Worm (Caenorhabditis elegans): ENCODE data around the gene cyp-32B1.
A peak's percentile ranks its signal among the peaks of the same experiment; 100 is the strongest.

Gene cyp-32B1

ce11 chrV:2225130-2225529 lies 23.9 kb upstream of the cyp-32B1 start, which contains the start of gene nhr-103:
Gene nhr-103 (plus strand): TSS chrV:2225430.
- TF ChIP-seq ceh-28 (tag; optimal IDR thresholded peaks at IDR 0.05) (no peak), elt-2 (tag; optimal IDR thresholded peaks at IDR 0.05) (no peak), lin-15B (tag; optimal IDR thresholded peaks at IDR 0.05) (no peak), eor-1 (tag; optimal IDR thresholded peaks at IDR 0.05) (no peak), ama-1 (optimal IDR thresholded peaks at IDR 0.05) (no peak), tbx-2 (tag; optimal IDR thresholded peaks at IDR 0.05) (no peak), lin-39 (tag; optimal IDR thresholded peaks at IDR 0.05) (no peak), ztf-4 (tag; optimal IDR thresholded peaks at IDR 0.05) (no peak), fos-1 (tag; optimal IDR thresholded peaks at IDR 0.05) (no peak), skn-1 (tag; optimal IDR thresholded peaks at IDR 0.05) (no peak), fkh-2 (tag; optimal IDR thresholded peaks at IDR 0.05) (no peak), nfya-1 (tag; optimal IDR thresholded peaks at IDR 0.05; ENCODE audit: insufficient read depth) (no peak)

- TF ChIP-seq nhr-12 (tag; optimal IDR thresholded peaks at IDR 0.05) = no peak
These were observed 20.5 kb upstream of the cyp-32B1 start, which contains the start of gene nhr-128 for ce11 chrV:2221764-2222163. Gene nhr-128 (plus strand): TSS chrV:2222064.

ce11 chrV:2218803-2219202 lies 17.6 kb upstream of the cyp-32B1 start, which contains the start of gene nhr-56:
Gene nhr-56 (plus strand): TSS chrV:2219004.
- peak; percentile 98 for TF ChIP-seq pha-4 (tag; optimal IDR thresholded peaks at IDR 0.05)
- TF ChIP-seq ZK546.5 (tag; optimal IDR thresholded peaks at IDR 0.05) = no peak
- peak; percentile 56 for TF ChIP-seq pqm-1 (tag; optimal IDR thresholded peaks at IDR 0.05)
- TF ChIP-seq egl-27 (tag; optimal IDR thresholded peaks at IDR 0.05) = no peak
- TF ChIP-seq fos-1 (tag; optimal IDR thresholded peaks at IDR 0.05) = no peak
- peak; percentile 14 for TF ChIP-seq nhr-43 (tag; optimal IDR thresholded peaks at IDR 0.05; ENCODE audit: poor library complexity, severe bottlenecking)
- peak; percentile 16 for TF ChIP-seq nfya-1 (tag; optimal IDR thresholded peaks at IDR 0.05; ENCODE audit: insufficient read depth)
- TF ChIP-seq unc-39 (tag; optimal IDR thresholded peaks at IDR 0.05) = no peak
- TF ChIP-seq jun-1 (tag; optimal IDR thresholded peaks at IDR 0.05) = peak; percentile 5
- no peak for TF ChIP-seq snpc-4 (tag; optimal IDR thresholded peaks at IDR 0.05)
- TF ChIP-seq unc-62 (GFP tag; optimal IDR thresholded peaks at IDR 0.05) = no peak
- TF ChIP-seq lin-39 (tag; optimal IDR thresholded peaks at IDR 0.05) = no peak
- TF ChIP-seq R02D3.7 (tag; optimal IDR thresholded peaks at IDR 0.05) = no peak
- TF ChIP-seq nhr-23 (tag; optimal IDR thresholded peaks at IDR 0.05) = peak; percentile 69
- TF ChIP-seq hmg-11 (tag; optimal IDR thresholded peaks at IDR 0.05) = no peak
- no peak for TF ChIP-seq ztf-4 (tag; optimal IDR thresholded peaks at IDR 0.05)
- TF ChIP-seq nhr-67 (tag; optimal IDR thresholded peaks at IDR 0.05) = no peak
- peak; percentile 64 for TF ChIP-seq elt-2 (tag; optimal IDR thresholded peaks at IDR 0.05)
- TF ChIP-seq egl-5 (tag; optimal IDR thresholded peaks at IDR 0.05) = no peak

- TF ChIP-seq nhr-77 (tag; optimal IDR thresholded peaks at IDR 0.05) (no peak), mdl-1 (tag; optimal IDR thresholded peaks at IDR 0.05) (no peak), lin-39 (tag; optimal IDR thresholded peaks at IDR 0.05) (no peak), fkh-10 (GFP tag; optimal IDR thresholded peaks at IDR 0.05) (no peak), nhr-76 (tag; optimal IDR thresholded peaks at IDR 0.05) (no peak), ZK546.5 (tag; optimal IDR thresholded peaks at IDR 0.05) (no peak), nfya-1 (tag; optimal IDR thresholded peaks at IDR 0.05; ENCODE audit: insufficient read depth) (no peak), mml-1 (tag; optimal IDR thresholded peaks at IDR 0.05) (no peak), tbx-2 (tag; optimal IDR thresholded peaks at IDR 0.05) (no peak), ama-1 (optimal IDR thresholded peaks at IDR 0.05) (no peak), lin-15B (tag; optimal IDR thresholded peaks at IDR 0.05) (no peak), zag-1 (tag; optimal IDR thresholded peaks at IDR 0.05) (no peak)
These were observed 15.7 kb upstream of the cyp-32B1 start for ce11 chrV:2216927-2217326.

ce11 chrV:2215352-2215751 lies 14.1 kb upstream of the cyp-32B1 start, which contains the start of gene nstp-8:
Gene nstp-8 (plus strand): TSS chrV:2215652.
- TF ChIP-seq ceh-16 (tag; optimal IDR thresholded peaks at IDR 0.05) (no peak), sea-2 (GFP tag; optimal IDR thresholded peaks at IDR 0.05) (no peak), nhr-11 (tag; optimal IDR thresholded peaks at IDR 0.05) (no peak), ztf-11 (tag; optimal IDR thresholded peaks at IDR 0.05) (no peak), ZK546.5 (tag; optimal IDR thresholded peaks at IDR 0.05) (no peak), pha-4 (tag; optimal IDR thresholded peaks at IDR 0.05) (no peak), elt-2 (tag; optimal IDR thresholded peaks at IDR 0.05) (no peak), fkh-2 (tag; optimal IDR thresholded peaks at IDR 0.05) (no peak)
